Worm (Caenorhabditis elegans): ENCODE results near the gene F23H12.3.

- TF ChIP-seq chd-7 (tag; optimal IDR thresholded peaks at IDR 0.05) (no peak), lsl-1 (GFP tag; optimal IDR thresholded peaks at IDR 0.05) (no peak)
These were observed 49.4 kb upstream of the F23H12.3 start for ce11 chrV:12295520-12295919.
